Worm (Caenorhabditis elegans) whole organism, L2 larva: ENCODE results near the gene F38A5.2.

Experiments
- aly-2 ChIP-seq: fragments of 150-350 bp; optimal IDR thresholded peaks from 2 replicates; lab custom pipeline; 2014; ENCODE audit warnings: missing biosample characterization, missing genetic modification characterization
- ama-1 ChIP-seq: fragments of 150-350 bp; optimal IDR thresholded peaks from 2 replicates; lab custom pipeline; 2018; ENCODE audit warnings: inconsistent platforms
- lin-11 ChIP-seq: fragments of 150-350 bp; sonication (generic microtip); optimal IDR thresholded peaks from 2 replicates; lab custom pipeline; 2014; ENCODE audit warnings: missing biosample characterization, missing genetic modification characterization, inconsistent platforms, mixed read lengths
- lin-39 ChIP-seq: fragments of 150-350 bp; optimal IDR thresholded peaks from 2 replicates; lab custom pipeline; 2014; ENCODE audit warnings: missing biosample characterization, missing genetic modification reagents, missing genetic modification characterization
- lsy-2 ChIP-seq, 2 experiments: fragments of 150-350 bp in 1 of 2; sonication (generic microtip) in 1 of 2; optimal IDR thresholded peaks; 2 replicates each; lab custom pipeline; 2014 to 2017; ENCODE audit warnings: missing biosample characterization in 2 of 2, missing genetic modification characterization in 2 of 2
- mab-5 ChIP-seq: fragments of 150-350 bp; optimal IDR thresholded peaks from 2 replicates; lab custom pipeline; 2014; ENCODE audit warnings: missing biosample characterization, missing genetic modification characterization
- mdl-1 ChIP-seq, 2 experiments: fragments of 150-350 bp in 1 of 2; sonication (generic microtip) in 1 of 2; optimal IDR thresholded peaks; 2 replicates each; lab custom pipeline; 2017; ENCODE audit warnings: missing biosample characterization in 2 of 2, missing genetic modification characterization in 2 of 2
- nhr-11 ChIP-seq: fragments of 150-350 bp; optimal IDR thresholded peaks from 2 replicates; lab custom pipeline; 2014; ENCODE audit warnings: missing biosample characterization, missing genetic modification characterization
- nhr-12 ChIP-seq: fragments of 150-350 bp; optimal IDR thresholded peaks from 2 replicates; lab custom pipeline; 2014; ENCODE audit warnings: missing biosample characterization, missing genetic modification characterization
- nhr-23 ChIP-seq: fragments of 150-350 bp; optimal IDR thresholded peaks from 2 replicates; lab custom pipeline; 2014; ENCODE audit warnings: missing biosample characterization, missing genetic modification reagents, missing genetic modification characterization
- unc-39 ChIP-seq: fragments of 150-350 bp; optimal IDR thresholded peaks from 2 replicates; lab custom pipeline; 2014; ENCODE audit warnings: missing biosample characterization, missing genetic modification characterization

- no peak for TF ChIP-seq lin-11 (tag; lab: Kevin White, UChicago)
- no peak for TF ChIP-seq unc-39
- TF ChIP-seq mab-5 (tag; lab: Kevin White, UChicago), result no peak
- TF ChIP-seq nhr-23, result no peak
- TF ChIP-seq lsy-2 (tag; optimal IDR thresholded peaks at IDR 0.05; lab: Kevin White, UChicago), result no peak
- no peak for TF ChIP-seq ama-1
- TF ChIP-seq aly-2, result no peak
- TF ChIP-seq lin-39 (tag; lab: Kevin White, UChicago), result no peak
- TF ChIP-seq mdl-1 (tag; optimal IDR thresholded peaks at IDR 0.05; lab: Kevin White, UChicago), result no peak
- no peak for TF ChIP-seq nhr-11
- TF ChIP-seq nhr-12, result no peak
Observed at ce11 chrIV:6560434-6560833, 24.8 kb downstream of the F38A5.2 start, which contains the start of gene best-9.
